Worm (Caenorhabditis elegans) whole organism, L3 larva: Measurements from ENCODE around the gene fbxb-103.

ENCODE experiments used
- egl-27 ChIP-seq: sonication (generic microtip); optimal IDR thresholded peaks from 4 replicates; lab custom pipeline; 2017; ENCODE audit warnings: missing biosample characterization, missing genetic modification reagents, missing genetic modification characterization
- elt-3 ChIP-seq, 3 experiments: fragments of 150-350 bp in 1 of 3; sonication (generic microtip) in 2 of 3; optimal IDR thresholded peaks; 2 replicates in 2 of 3; 4 replicates in 1 of 3; lab custom pipeline; 2014 to 2017; ENCODE audit warnings: missing biosample characterization in 3 of 3, missing genetic modification characterization in 3 of 3
- mml-1 ChIP-seq: fragments of 150-350 bp; sonication (generic microtip); optimal IDR thresholded peaks from 3 replicates; lab custom pipeline; 2014; ENCODE audit warnings: missing biosample characterization, missing genetic modification characterization
- nhr-237 ChIP-seq: fragments of 150-350 bp; optimal IDR thresholded peaks from 2 replicates; lab custom pipeline; 2014; ENCODE audit warnings: missing biosample characterization, missing genetic modification characterization
- nhr-25 ChIP-seq: sonication (generic microtip); optimal IDR thresholded peaks from 2 replicates; lab custom pipeline; 2017; ENCODE audit warnings: missing biosample characterization, missing genetic modification characterization
- nhr-76 ChIP-seq: fragments of 150-350 bp; sonication (generic microtip); optimal IDR thresholded peaks from 5 replicates; lab custom pipeline; 2014; ENCODE audit warnings: missing biosample characterization, missing genetic modification characterization
- pha-4 ChIP-seq: fragments of 150-350 bp; optimal IDR thresholded peaks from 2 replicates; lab custom pipeline; 2014; ENCODE audit warnings: missing biosample characterization, missing genetic modification reagents, missing genetic modification characterization
- pqm-1 ChIP-seq: fragments of 150-350 bp; optimal IDR thresholded peaks from 2 replicates; lab custom pipeline; 2017; ENCODE audit warnings: missing biosample characterization, missing genetic modification characterization, inconsistent platforms
- unc-62 ChIP-seq: fragments of 150-350 bp; sonication (generic microtip); optimal IDR thresholded peaks from 4 replicates; lab custom pipeline; 2014; ENCODE audit warnings: missing biosample characterization, missing genetic modification reagents, missing genetic modification characterization

- TF ChIP-seq pha-4 (no peak), egl-27 (tag; lab: Kevin White, UChicago) (no peak), unc-62 (GFP tag; lab: Kevin White, UChicago) (no peak), nhr-76 (tag; lab: Kevin White, UChicago) (no peak), elt-3 (tag; optimal IDR thresholded peaks at IDR 0.05; lab: Kevin White, UChicago) (no peak), nhr-25 (tag; lab: Kevin White, UChicago) (no peak), nhr-237 (no peak), mml-1 (tag; lab: Kevin White, UChicago) (no peak), pqm-1 (tag; lab: Kevin White, UChicago) (no peak)
These were observed 28.6 kb upstream of the fbxb-103 start, which contains the start of gene srh-250 for ce11 chrII:3878330-3878729.
